Worm (Caenorhabditis elegans): ENCODE results near the gene C06H5.13.
A peak's percentile ranks its signal among the peaks of the same experiment; 100 is the strongest.

C06H5.13 gene

DNA sequence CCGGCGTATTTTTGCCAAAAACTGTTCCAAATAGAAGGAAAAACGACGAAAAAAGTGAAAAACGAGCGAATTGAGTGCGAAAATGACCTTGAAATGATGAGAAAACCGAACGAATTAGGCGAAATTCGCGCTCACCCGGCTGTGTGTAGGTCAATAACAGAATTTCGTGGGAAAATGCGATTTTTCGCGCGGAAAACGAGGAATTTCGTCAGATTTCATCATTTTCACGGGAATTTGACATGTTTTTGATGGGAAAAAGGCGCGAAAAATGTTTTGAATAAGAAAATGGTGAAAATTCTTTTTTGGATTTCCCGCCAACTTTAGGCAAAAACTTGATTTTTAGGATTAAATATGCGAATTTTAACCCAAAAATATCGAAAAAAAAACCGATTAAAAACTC lies 38.5 kb downstream of the C06H5.13 start:
- peak; percentile 92 for TF ChIP-seq efl-1 (GFP tag; optimal IDR thresholded peaks at IDR 0.05)
- no peak for TF ChIP-seq F57C9.4 (tag; optimal IDR thresholded peaks at IDR 0.05)
- TF ChIP-seq attf-6 (GFP tag; IDR thresholded peaks at IDR 0.05), result no peak
- peak; percentile 94 for TF ChIP-seq madf-6 (GFP tag; IDR thresholded peaks at IDR 0.05)
- no peak for TF ChIP-seq sptf-2 (GFP tag; optimal IDR thresholded peaks at IDR 0.05)
- TF ChIP-seq mxl-1 (tag; optimal IDR thresholded peaks at IDR 0.05), result no peak
- TF ChIP-seq mcd-1 (GFP tag; IDR thresholded peaks at IDR 0.05), result peak; percentile 15; the same call in 1 of the 2 replicates
- no peak for TF ChIP-seq sdz-38 (tag; optimal IDR thresholded peaks at IDR 0.05)
- peak; percentile 23 for TF ChIP-seq tlf-1 (GFP tag; optimal IDR thresholded peaks at IDR 0.05)
- TF ChIP-seq hmg-1.2 (GFP tag; IDR thresholded peaks at IDR 0.05), result peak; percentile 35
- no peak for TF ChIP-seq somi-1 (GFP tag; optimal IDR thresholded peaks at IDR 0.05)
- no peak for TF ChIP-seq nfya-1 (tag; optimal IDR thresholded peaks at IDR 0.05; ENCODE audit: borderline replicate concordance, insufficient read depth)
- TF ChIP-seq dpff-1 (tag; optimal IDR thresholded peaks at IDR 0.05), result no peak
- no peak for TF ChIP-seq unc-62 (GFP tag; optimal IDR thresholded peaks at IDR 0.05)
- no peak for TF ChIP-seq B0019.2 (GFP tag; conservative IDR thresholded peaks at IDR 0.05)
- TF ChIP-seq F23B12.7 (tag; optimal IDR thresholded peaks at IDR 0.05; ENCODE audit: insufficient read depth), result no peak
- no peak for TF ChIP-seq pha-4 (tag; optimal IDR thresholded peaks at IDR 0.05)
- no peak for TF ChIP-seq nhr-120 (GFP tag; IDR thresholded peaks at IDR 0.05)
- peak; percentile 84 for TF ChIP-seq ceh-91 (GFP tag; IDR thresholded peaks at IDR 0.05)
- TF ChIP-seq ccch-3 (GFP tag; optimal IDR thresholded peaks at IDR 0.05), result no peak
- TF ChIP-seq cebp-1 (GFP tag; IDR thresholded peaks at IDR 0.05), result no peak
- TF ChIP-seq cebp-1 (tag; optimal IDR thresholded peaks at IDR 0.05), result peak; percentile 57
- 0 out of 2 replicates have a peak, but pooled peaks have one; percentile 31 for TF ChIP-seq B0336.3 (GFP tag; IDR thresholded peaks at IDR 0.05)
- TF ChIP-seq dpl-1 (GFP tag; optimal IDR thresholded peaks at IDR 0.05), result peak; percentile 75
- TF ChIP-seq ztf-18 (tag; optimal IDR thresholded peaks at IDR 0.05), result no peak
- TF ChIP-seq chd-7 (tag; optimal IDR thresholded peaks at IDR 0.05), result no peak
- no peak for TF ChIP-seq zfh-2 (GFP tag; conservative IDR thresholded peaks at IDR 0.05)
- no peak for TF ChIP-seq dox-1 (GFP tag; IDR thresholded peaks at IDR 0.05)
- TF ChIP-seq hmg-20 (GFP tag; IDR thresholded peaks at IDR 0.05), result no peak
- TF ChIP-seq T07F8.4 (tag; optimal IDR thresholded peaks at IDR 0.05), result no peak
- no peak for TF ChIP-seq aptf-2 (GFP tag; conservative IDR thresholded peaks at IDR 0.05)
- no peak for TF ChIP-seq rec-8 (tag; optimal IDR thresholded peaks at IDR 0.05)
- no peak for TF ChIP-seq F57A8.1 (GFP tag; optimal IDR thresholded peaks at IDR 0.05)
- TF ChIP-seq rcor-1 (GFP tag; IDR thresholded peaks at IDR 0.05), result no peak
- TF ChIP-seq D2030.7 (GFP tag; IDR thresholded peaks at IDR 0.05), result peak; percentile 69
- TF ChIP-seq gei-17 (GFP tag; optimal IDR thresholded peaks at IDR 0.05), result no peak
- TF ChIP-seq F39B2.1 (GFP tag; IDR thresholded peaks at IDR 0.05), result no peak
- TF ChIP-seq Y53G8AR.9 (GFP tag; conservative IDR thresholded peaks at IDR 0.05), result no peak
- no peak for TF ChIP-seq xnd-1 (tag; optimal IDR thresholded peaks at IDR 0.05)
- TF ChIP-seq lsy-27 (tag; optimal IDR thresholded peaks at IDR 0.05; ENCODE audit: borderline replicate concordance, insufficient read depth), result no peak
- TF ChIP-seq Y79H2A.3 (GFP tag; conservative IDR thresholded peaks at IDR 0.05), result no peak
- TF ChIP-seq Y53F4B.3 (GFP tag; IDR thresholded peaks at IDR 0.05), result no peak
- no peak for TF ChIP-seq mes-4 (tag; optimal IDR thresholded peaks at IDR 0.05)
- TF ChIP-seq F33H1.4 (GFP tag; IDR thresholded peaks at IDR 0.05), result no peak
- no peak for TF ChIP-seq B0035.1 (tag; optimal IDR thresholded peaks at IDR 0.05)
- peak; percentile 88 for TF ChIP-seq madf-8 (GFP tag; conservative IDR thresholded peaks at IDR 0.05)
- TF ChIP-seq ets-4 (GFP tag; optimal IDR thresholded peaks at IDR 0.05), result no peak
- peak; percentile 52 for TF ChIP-seq lin-54 (GFP tag; optimal IDR thresholded peaks at IDR 0.05)
- TF ChIP-seq mel-28 (tag; optimal IDR thresholded peaks at IDR 0.05; ENCODE audit: borderline replicate concordance), result no peak

Data from whole organism, young adult.